Fruit fly (Drosophila melanogaster) whole organism, adult: ENCODE results near the gene beta4GalNAcTB.

Experiments
- CG11617 ChIP-seq: fragments of 200-800 bp; sonication (Bioruptor generic); optimal IDR thresholded peaks from 2 replicates; lab custom pipeline; 2017; ENCODE audit warnings: mild to moderate bottlenecking, missing biosample characterization, missing genetic modification reagents, missing genetic modification characterization
- CG12768 ChIP-seq: fragments of 200-800 bp; sonication (Bioruptor generic); optimal IDR thresholded peaks from 2 replicates; lab custom pipeline; 2017; ENCODE audit warnings: missing biosample characterization, missing genetic modification characterization, mild to moderate bottlenecking, moderate library complexity, missing genetic modification reagents
- CG14711 ChIP-seq: fragments of 200-800 bp; sonication (Bioruptor generic); optimal IDR thresholded peaks from 2 replicates; lab custom pipeline; 2018; ENCODE audit warnings: missing biosample characterization, mild to moderate bottlenecking, missing genetic modification characterization, moderate library complexity
- CG1620 ChIP-seq: fragments of 200-800 bp; sonication (Bioruptor generic); optimal IDR thresholded peaks from 2 replicates; lab custom pipeline; 2016; ENCODE audit warnings: missing biosample characterization, missing genetic modification characterization
- CG33017 ChIP-seq: fragments of 200-800 bp; sonication (Bioruptor generic); optimal IDR thresholded peaks from 2 replicates; lab custom pipeline; 2018; ENCODE audit warnings: missing biosample characterization, mild to moderate bottlenecking, missing genetic modification characterization, moderate library complexity
- CG5204 ChIP-seq: fragments of 200-800 bp; sonication (Bioruptor generic); optimal IDR thresholded peaks from 2 replicates; lab custom pipeline; 2016; ENCODE audit warnings: missing biosample characterization, missing genetic modification characterization
- CG7045 ChIP-seq: fragments of 200-800 bp; sonication (Bioruptor generic); optimal IDR thresholded peaks from 2 replicates; lab custom pipeline; 2017; ENCODE audit warnings: missing biosample characterization, mild to moderate bottlenecking, missing genetic modification characterization
- CG7101 ChIP-seq: fragments of 200-800 bp; sonication (Bioruptor generic); optimal IDR thresholded peaks from 2 replicates; lab custom pipeline; 2018; ENCODE audit warnings: missing biosample characterization, mild to moderate bottlenecking, missing genetic modification characterization, moderate library complexity
- Clk ChIP-seq: fragments of 200-800 bp; sonication (Bioruptor generic); optimal IDR thresholded peaks from 2 replicates; lab custom pipeline; 2017; ENCODE audit warnings: missing biosample characterization, missing genetic modification characterization
- Crg-1 ChIP-seq: fragments of 200-800 bp; sonication (Bioruptor generic); optimal IDR thresholded peaks from 2 replicates; lab custom pipeline; 2016; ENCODE audit warnings: missing biosample characterization, missing genetic modification characterization
- Hr96 ChIP-seq: fragments of 200-800 bp; sonication (Bioruptor generic); optimal IDR thresholded peaks from 2 replicates; lab custom pipeline; 2016; ENCODE audit warnings: missing biosample characterization, missing genetic modification characterization
- Mnt ChIP-seq: fragments of 200-800 bp; sonication (Bioruptor generic); optimal IDR thresholded peaks from 2 replicates; lab custom pipeline; 2016; ENCODE audit warnings: missing biosample characterization, mild to moderate bottlenecking, missing genetic modification characterization
- bab1 ChIP-seq: fragments of 200-800 bp; sonication (Bioruptor generic); optimal IDR thresholded peaks from 3 replicates; lab custom pipeline; 2019; ENCODE audit warnings: missing biosample characterization, mild to moderate bottlenecking, missing genetic modification characterization, moderate library complexity
- cic ChIP-seq: fragments of 200-800 bp; sonication (Bioruptor generic); optimal IDR thresholded peaks from 2 replicates; lab custom pipeline; 2017; ENCODE audit warnings: missing biosample characterization, mild to moderate bottlenecking, missing genetic modification characterization, moderate library complexity
- cnc ChIP-seq, 2 experiments: fragments of >200 bp; optimal IDR thresholded peaks; 2 replicates each; lab custom pipeline; 2017
- kay ChIP-seq: fragments of 200-800 bp; sonication (Bioruptor generic); peaks from one replicate; lab custom pipeline; 2016; ENCODE audit warnings: missing biosample characterization, missing genetic modification characterization, borderline replicate concordance
- ovo ChIP-seq: fragments of 200-800 bp; sonication (Bioruptor generic); optimal IDR thresholded peaks from 2 replicates; lab custom pipeline; 2016; ENCODE audit warnings: missing biosample characterization, missing genetic modification characterization
- pad ChIP-seq: fragments of 200-800 bp; sonication (Bioruptor generic); optimal IDR thresholded peaks from 3 replicates; lab custom pipeline; 2017; ENCODE audit warnings: missing biosample characterization, missing genetic modification characterization, mild to moderate bottlenecking, moderate library complexity, missing genetic modification reagents
- tj ChIP-seq: fragments of 200-800 bp; sonication (Bioruptor generic); optimal IDR thresholded peaks from 3 replicates; lab custom pipeline; 2017; ENCODE audit warnings: missing biosample characterization, mild to moderate bottlenecking, missing genetic modification characterization, moderate library complexity
- toe ChIP-seq: fragments of 200-800 bp; sonication (Bioruptor generic); optimal IDR thresholded peaks from 2 replicates; lab custom pipeline; 2016; ENCODE audit warnings: missing biosample characterization, missing genetic modification characterization

Gene beta4GalNAcTB

DNA sequence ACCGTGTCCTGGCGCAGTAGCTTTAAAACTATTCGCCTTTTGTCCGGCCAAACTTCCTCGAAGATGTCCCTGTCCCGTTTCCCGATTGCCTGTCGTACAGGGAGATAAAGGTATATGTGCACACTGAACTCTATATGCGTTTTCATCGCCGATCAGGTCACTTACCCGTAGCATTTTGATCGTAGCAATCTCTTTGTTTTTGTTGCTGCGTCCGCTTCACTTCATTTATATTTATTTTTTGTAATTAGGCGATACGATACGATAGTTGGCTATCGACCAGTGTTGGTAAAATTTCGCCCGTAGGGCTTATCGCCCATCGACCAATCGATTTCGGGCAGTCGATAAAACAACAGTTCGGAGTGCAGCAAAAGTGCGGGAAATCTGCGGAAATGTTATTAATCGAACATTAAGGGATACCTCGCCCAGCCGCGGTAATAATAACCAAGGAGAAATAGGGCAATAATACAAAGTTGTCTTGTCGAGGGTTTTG lies 29.0 kb upstream of the beta4GalNAcTB start, which contains the start of the genes Cul5 and Bicra:
Cul5 (minus strand) TSS at position 259 of the 490 bp plus-strand sequence.
Bicra (plus strand) TSS at position 324 of the 490 bp plus-strand sequence.
- TF ChIP-seq CG7101 (tag; lab: Kevin White, UChicago) = no peak
- no peak for TF ChIP-seq Clk
- no peak for TF ChIP-seq CG33017 (tag; lab: Kevin White, UChicago)
- no peak for TF ChIP-seq CG12768 (GFP tag; lab: Kevin White, UChicago)
- TF ChIP-seq Hr96 (GFP tag; lab: Kevin White, UChicago) = no peak
- no peak for TF ChIP-seq ovo (GFP tag; lab: Kevin White, UChicago)
- TF ChIP-seq cnc (optimal IDR thresholded peaks at IDR 0.05; lab: Kevin White, UChicago) = no peak
- TF ChIP-seq CG7045 (GFP tag; lab: Kevin White, UChicago) = no peak
- no peak for TF ChIP-seq toe (GFP tag; lab: Kevin White, UChicago)
- TF ChIP-seq tj (GFP tag; lab: Kevin White, UChicago) = no peak
- TF ChIP-seq CG11617 (GFP tag; lab: Kevin White, UChicago) = no peak
- peak; percentile 57 for TF ChIP-seq Mnt (GFP tag; lab: Kevin White, UChicago)
- TF ChIP-seq pad (GFP tag; lab: Kevin White, UChicago) = no peak
- no peak for TF ChIP-seq CG5204 (GFP tag; lab: Kevin White, UChicago)
- TF ChIP-seq cic (GFP tag; lab: Kevin White, UChicago) = peak; percentile 37
- TF ChIP-seq CG1620 (GFP tag; lab: Kevin White, UChicago) = peak; percentile 60
- TF ChIP-seq bab1 (GFP tag; lab: Kevin White, UChicago) = no peak
- TF ChIP-seq kay (GFP tag; lab: Kevin White, UChicago) = no peak
- peak; percentile 65 for TF ChIP-seq Crg-1 (GFP tag; lab: Kevin White, UChicago)
- TF ChIP-seq CG14711 (tag; lab: Kevin White, UChicago) = no peak

DNA sequence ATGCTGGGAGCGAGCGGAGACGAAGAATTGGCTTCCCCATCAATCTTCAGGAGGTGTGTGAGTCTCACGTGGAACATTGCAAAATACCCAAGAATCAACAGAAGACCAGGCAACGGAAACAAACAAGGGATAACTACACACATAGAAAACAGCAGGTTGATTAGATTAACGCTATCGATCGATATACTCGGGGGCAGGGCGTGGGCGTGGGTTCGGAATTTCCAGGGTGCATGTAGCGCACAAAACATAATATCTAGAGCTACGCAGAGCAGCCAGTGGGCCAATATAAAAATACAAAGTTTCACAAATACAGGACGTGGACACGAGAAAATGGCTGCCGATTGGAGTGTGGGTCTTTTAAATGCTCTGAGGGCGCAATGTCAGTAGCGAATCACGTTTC lies 25.6 kb upstream of the beta4GalNAcTB start:
- TF ChIP-seq Mnt (GFP tag; lab: Kevin White, UChicago) = peak; percentile 11
- TF ChIP-seq CG11617 (GFP tag; lab: Kevin White, UChicago) = no peak

DNA sequence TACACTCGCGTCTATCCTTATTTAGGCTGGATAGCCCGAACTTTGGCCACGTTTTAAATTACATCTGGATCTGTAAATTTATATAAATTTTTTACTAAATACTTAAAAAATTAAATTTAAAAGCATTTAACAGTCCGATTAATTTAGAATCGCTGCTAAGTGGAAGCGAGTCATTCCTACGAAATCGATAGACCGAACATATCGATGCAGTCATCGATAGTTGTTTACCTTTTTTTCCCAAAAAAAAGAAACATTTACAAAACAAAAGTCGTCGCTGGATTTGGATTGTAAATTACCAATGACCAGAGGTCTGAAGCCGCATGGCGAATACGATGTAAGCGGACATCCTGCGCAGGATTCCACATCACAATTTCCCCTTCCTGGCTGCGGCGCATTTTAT lies 21.9 kb upstream of the beta4GalNAcTB start, which contains the start of gene Sirt7:
Sirt7 (plus strand) TSS at position 218 of the 400 bp plus-strand sequence.
- peak; percentile 11 for TF ChIP-seq CG11617 (GFP tag; lab: Kevin White, UChicago)
- TF ChIP-seq bab1 (GFP tag; lab: Kevin White, UChicago) = no peak
- no peak for TF ChIP-seq cic (GFP tag; lab: Kevin White, UChicago)
- peak; percentile 13 for TF ChIP-seq CG33017 (tag; lab: Kevin White, UChicago)
- TF ChIP-seq CG7045 (GFP tag; lab: Kevin White, UChicago) = no peak
- TF ChIP-seq Mnt (GFP tag; lab: Kevin White, UChicago) = peak; percentile 5
- TF ChIP-seq CG14711 (tag; lab: Kevin White, UChicago) = no peak

DNA sequence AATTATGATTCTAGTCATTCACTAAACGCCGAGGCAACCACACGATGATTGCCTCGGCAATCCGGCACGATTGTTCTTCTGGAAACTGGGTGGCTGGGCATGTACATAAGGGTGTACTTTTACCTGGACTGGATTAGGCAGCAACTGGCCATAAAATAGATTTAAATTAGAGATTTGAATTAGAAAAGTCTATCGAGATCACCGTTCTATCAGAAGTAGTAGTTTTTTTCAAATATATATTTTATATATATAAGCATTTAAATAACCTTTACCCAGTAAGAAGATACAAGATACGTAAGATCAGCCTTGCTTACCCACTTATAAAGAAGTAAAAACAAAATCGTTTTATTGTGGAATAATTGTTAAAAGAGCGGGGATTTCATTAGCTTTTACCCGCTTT lies 20.2 kb upstream of the beta4GalNAcTB start, which contains the start of gene CG11843:
CG11843 (plus strand) TSS at position 301 of the 400 bp plus-strand sequence.
- TF ChIP-seq toe (GFP tag; lab: Kevin White, UChicago) = no peak
- TF ChIP-seq Hr96 (GFP tag; lab: Kevin White, UChicago) = no peak
- TF ChIP-seq CG12768 (GFP tag; lab: Kevin White, UChicago) = no peak

DNA sequence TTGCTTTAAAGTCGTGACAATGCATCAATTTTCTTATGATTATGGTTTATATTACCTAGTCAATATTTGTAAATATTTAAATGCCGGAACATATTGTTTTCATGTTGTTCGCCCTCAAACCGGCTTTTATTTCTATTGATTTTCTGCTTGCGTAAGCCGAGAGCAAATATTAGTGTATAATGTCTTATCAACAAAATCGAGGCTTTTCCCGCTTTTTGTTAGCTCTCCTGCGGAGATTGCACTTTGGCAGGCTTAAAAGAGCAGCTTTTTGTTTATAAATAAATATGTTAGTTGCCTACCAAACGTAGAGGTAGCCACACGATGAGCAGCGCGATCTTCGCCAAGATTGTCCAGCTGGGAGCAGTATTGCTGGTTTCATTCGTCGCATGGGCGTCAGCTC lies 18.6 kb upstream of the beta4GalNAcTB start, which contains the start of gene CG11842:
CG11842 (plus strand) TSS at position 301 of the 400 bp plus-strand sequence.
- TF ChIP-seq Crg-1 (GFP tag; lab: Kevin White, UChicago) (no peak), tj (GFP tag; lab: Kevin White, UChicago) (no peak)

DNA sequence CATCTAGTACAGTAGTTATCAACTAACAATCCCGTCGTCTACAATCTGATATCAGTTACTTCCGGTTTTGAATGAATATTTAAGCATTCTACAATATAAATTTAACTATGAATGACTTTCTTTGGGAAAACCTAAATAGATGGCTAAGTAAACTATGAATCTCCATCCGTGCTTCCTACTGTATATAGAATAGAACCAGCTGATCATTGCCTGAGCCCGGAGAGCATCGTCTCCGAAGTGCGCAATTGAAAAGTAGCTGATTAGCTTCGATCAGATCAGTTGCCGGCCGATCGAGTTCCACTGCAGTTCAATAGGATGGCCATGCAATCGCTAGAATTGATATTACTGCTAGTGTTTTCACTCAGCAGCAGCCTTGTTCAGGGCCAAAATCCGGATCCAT lies 16.9 kb upstream of the beta4GalNAcTB start, which contains the start of gene CG11841:
CG11841 (plus strand) TSS at position 301 of the 400 bp plus-strand sequence.
- TF ChIP-seq Crg-1 (GFP tag; lab: Kevin White, UChicago) (no peak), Hr96 (GFP tag; lab: Kevin White, UChicago) (no peak), cic (GFP tag; lab: Kevin White, UChicago) (peak; percentile 15), CG11617 (GFP tag; lab: Kevin White, UChicago) (no peak), CG12768 (GFP tag; lab: Kevin White, UChicago) (no peak), CG33017 (tag; lab: Kevin White, UChicago) (no peak), CG7045 (GFP tag; lab: Kevin White, UChicago) (no peak), cnc (optimal IDR thresholded peaks at IDR 0.05; lab: Kevin White, UChicago) (no peak)

DNA sequence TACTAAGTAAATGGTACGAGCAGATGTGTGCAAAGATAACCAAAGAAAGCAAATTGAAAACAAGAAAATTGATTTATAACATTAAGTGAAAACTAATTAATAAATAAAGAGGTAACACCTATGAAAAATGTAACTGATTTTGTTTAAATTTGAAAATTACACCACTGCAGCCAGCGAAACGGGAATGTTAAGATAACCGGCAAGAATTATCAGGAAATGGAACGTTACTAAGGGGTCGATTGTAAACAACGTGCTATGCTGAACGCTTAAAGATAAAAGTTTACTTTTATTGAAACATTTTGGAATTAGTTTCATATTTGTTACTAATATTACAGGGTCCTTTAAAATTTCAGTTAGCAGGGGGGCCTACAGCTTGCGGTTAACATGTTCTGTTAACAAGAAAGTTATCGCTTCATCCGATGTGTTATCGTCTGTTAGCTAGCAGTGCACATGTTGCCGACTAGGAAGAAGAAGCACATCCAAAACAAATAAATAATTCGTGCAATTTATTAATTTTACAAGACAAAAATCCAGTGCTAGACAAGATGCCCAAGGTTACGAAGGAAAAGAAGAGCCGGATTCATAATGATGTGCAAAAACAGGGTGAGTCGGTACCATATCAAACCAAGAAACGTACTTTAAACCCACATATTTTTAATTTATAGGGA lies 15.4 kb upstream of the beta4GalNAcTB start, which contains the start of gene CG11837:
CG11837 (plus strand) TSS at position 439 of the 668 bp plus-strand sequence.
- peak; percentile 95 for TF ChIP-seq Mnt (GFP tag; lab: Kevin White, UChicago)
- no peak for TF ChIP-seq cic (GFP tag; lab: Kevin White, UChicago)
- no peak for TF ChIP-seq CG7045 (GFP tag; lab: Kevin White, UChicago)
- no peak for TF ChIP-seq toe (GFP tag; lab: Kevin White, UChicago)
- no peak for TF ChIP-seq CG14711 (tag; lab: Kevin White, UChicago)
- TF ChIP-seq CG11617 (GFP tag; lab: Kevin White, UChicago) = no peak
- no peak for TF ChIP-seq cnc (optimal IDR thresholded peaks at IDR 0.05; lab: Kevin White, UChicago)
- peak; percentile 91 for TF ChIP-seq kay (GFP tag; lab: Kevin White, UChicago)
